Worm (Caenorhabditis elegans) whole organism, late embryonic: Measurements from ENCODE around the gene dmd-8.

Experiments
- ceh-14 ChIP-seq: sonication (generic microtip); optimal IDR thresholded peaks from 2 replicates; lab custom pipeline; 2016; ENCODE audit warnings: missing genotype, missing genetic modification characterization, missing compliant biosample characterization
- hlh-30 ChIP-seq: sonication (generic microtip); optimal IDR thresholded peaks from 2 replicates; lab custom pipeline; 2017; ENCODE audit warnings: antibody characterized with exemption, missing genetic modification characterization, missing compliant biosample characterization; ENCODE audit not compliant: insufficient read depth
- nhr-11 ChIP-seq: fragments of 150-350 bp; optimal IDR thresholded peaks from 2 replicates; lab custom pipeline; 2014; ENCODE audit warnings: missing biosample characterization, missing genetic modification characterization

ce11 chrV:349054-349453 lies 12.8 kb upstream of the dmd-8 start, which contains the start of gene atg-9:
- TF ChIP-seq ceh-14 (tag; lab: Kevin White, UChicago) (no peak), hlh-30 (peak; percentile 97), nhr-11 (tag; lab: Kevin White, UChicago) (no peak)
